Fruit fly (Drosophila melanogaster) whole organism, embryonic: ENCODE measurements around the gene eas.

Experiments
- CG10147 ChIP-seq: fragments of 200-800 bp; sonication (Bioruptor generic); optimal IDR thresholded peaks from 2 replicates; lab custom pipeline; 2019; ENCODE audit warnings: missing biosample characterization, mild to moderate bottlenecking, missing genetic modification characterization, moderate library complexity
- CG14965 ChIP-seq: fragments of 200-800 bp; sonication (Bioruptor generic); optimal IDR thresholded peaks from 2 replicates; lab custom pipeline; 2016; ENCODE audit warnings: missing biosample characterization, missing genetic modification characterization, borderline replicate concordance
- CG2678 ChIP-seq: fragments of 200-800 bp; sonication (Bioruptor generic); optimal IDR thresholded peaks from 3 replicates; lab custom pipeline; 2019; ENCODE audit warnings: missing biosample characterization, mild to moderate bottlenecking, missing genetic modification characterization, moderate library complexity
- CG5245 ChIP-seq: fragments of 200-800 bp; sonication (Bioruptor generic); optimal IDR thresholded peaks from 3 replicates; lab custom pipeline; 2016; ENCODE audit warnings: missing biosample characterization, missing genetic modification characterization
- D ChIP-seq, 2 experiments: fragments of 200-800 bp in 1 of 2; fragments of >200 bp in 1 of 2; sonication (Bioruptor generic) in 1 of 2; optimal IDR thresholded peaks; 2 replicates in 1 of 2; 3 replicates in 1 of 2; lab custom pipeline; 2017; ENCODE audit warnings: mild to moderate bottlenecking in 1 of 2, missing biosample characterization in 1 of 2, missing genetic modification characterization in 1 of 2, missing genetic modification reagents in 1 of 2
- Dfd ChIP-seq, 2 experiments: fragments of >200 bp; optimal IDR thresholded peaks; 2 replicates each; lab custom pipeline; 2017; ENCODE audit warnings: missing biosample characterization in 2 of 2, missing genetic modification characterization in 2 of 2
- Doc2 ChIP-seq: fragments of 200-800 bp; sonication (Bioruptor generic); IDR thresholded peaks from 2 replicates; pipeline ENCODE4 v1.3.6; 2022; ENCODE audit warnings: missing biosample characterization, missing genetic modification characterization
- dimm ChIP-seq: fragments of 200-800 bp; sonication (Bioruptor generic); IDR thresholded peaks from 2 replicates; pipeline ENCODE4 v1.3.6; 2022; ENCODE audit warnings: missing biosample characterization, missing genetic modification characterization
- tap ChIP-seq: fragments of 200-800 bp; optimal IDR thresholded peaks from 3 replicates; lab custom pipeline; 2019; ENCODE audit warnings: missing biosample characterization, mild to moderate bottlenecking, missing genetic modification characterization, moderate library complexity

DNA sequence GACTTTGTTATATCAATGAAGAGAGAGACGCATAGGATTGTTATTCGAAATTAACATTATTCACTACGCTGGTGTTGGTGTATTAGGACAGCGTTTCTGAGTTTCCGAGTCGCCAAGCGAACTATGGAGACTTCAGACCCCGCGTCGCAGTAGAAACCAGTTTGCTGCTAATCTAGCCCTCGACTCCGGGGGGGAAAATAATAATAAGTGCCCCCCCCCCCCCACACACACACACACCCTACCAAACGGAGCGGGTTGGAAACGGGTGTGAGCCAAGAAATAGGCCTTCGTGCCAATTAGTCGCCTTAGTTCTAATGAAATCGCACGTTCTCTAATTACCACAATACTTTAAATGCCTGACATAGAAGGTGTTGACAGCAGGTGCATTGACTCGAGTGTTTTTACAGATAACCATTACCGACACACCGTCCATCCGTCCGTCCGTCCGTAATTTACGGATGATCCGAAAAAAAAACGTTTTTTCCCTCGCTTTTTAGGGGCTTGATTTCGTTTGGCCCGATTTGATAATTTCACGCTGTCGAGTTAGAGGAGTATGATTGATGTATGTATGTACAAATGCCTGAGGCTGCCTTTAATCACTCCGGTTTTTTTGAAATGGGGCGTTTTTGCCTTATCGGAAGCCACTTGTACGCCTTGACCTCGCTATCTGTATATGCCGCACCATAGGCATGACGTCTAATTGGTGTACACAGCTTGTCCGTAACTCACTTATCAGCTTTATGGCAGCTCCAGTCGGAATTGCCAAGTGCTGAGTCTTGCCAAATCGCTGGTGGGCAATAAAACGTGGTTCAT lies 3.8 kb downstream of the eas start:
- TF ChIP-seq CG2678 (tag; lab: Kevin White, UChicago), result no peak
- no peak for TF ChIP-seq Doc2 (GFP tag; lab: Robert Waterston, UW)
- no peak for TF ChIP-seq CG10147 (GFP tag; lab: Kevin White, UChicago)
- no peak for TF ChIP-seq Dfd (GFP tag; optimal IDR thresholded peaks at IDR 0.05; lab: Kevin White, UChicago)
- no peak for TF ChIP-seq tap (tag; lab: Kevin White, UChicago)
- no peak for TF ChIP-seq dimm (GFP tag; lab: Robert Waterston, UW)
- no peak for TF ChIP-seq CG14965 (GFP tag; lab: Kevin White, UChicago)
- TF ChIP-seq D (optimal IDR thresholded peaks at IDR 0.05; lab: Kevin White, UChicago), result no peak
- no peak for TF ChIP-seq D (GFP tag; optimal IDR thresholded peaks at IDR 0.05; lab: Kevin White, UChicago)
- TF ChIP-seq CG5245 (GFP tag; lab: Kevin White, UChicago), result no peak
